Worm (Caenorhabditis elegans) whole organism, late embryonic: ENCODE measurements around the gene F46C5.7.
A peak's percentile ranks its signal among the peaks of the same experiment; 100 is the strongest.

Source experiments
- C08G9.2 ChIP-seq: sonication (generic microtip); optimal IDR thresholded peaks from 2 replicates; lab custom pipeline; 2016; ENCODE audit warnings: mild to moderate bottlenecking, missing genetic modification characterization, moderate library complexity, missing compliant biosample characterization
- C38D4.7 ChIP-seq: fragments of 200-800 bp; sonication (Bioruptor generic); optimal IDR thresholded peaks from 2 replicates; lab custom pipeline; 2018; ENCODE audit warnings: mild to moderate bottlenecking, missing genetic modification characterization, moderate library complexity, missing compliant biosample characterization
- K09A11.1 ChIP-seq: sonication (generic microtip); optimal IDR thresholded peaks from 2 replicates; lab custom pipeline; 2017; ENCODE audit warnings: antibody characterized with exemption, mild to moderate bottlenecking, missing genetic modification characterization, missing compliant biosample characterization; ENCODE audit not compliant: insufficient read depth
- Y22D7AL.16 ChIP-seq: sonication (generic microtip); optimal IDR thresholded peaks from 2 replicates; lab custom pipeline; 2016; ENCODE audit warnings: missing genetic modification characterization, missing compliant biosample characterization
- ahr-1 ChIP-seq: sonication (generic microtip); optimal IDR thresholded peaks from 2 replicates; lab custom pipeline; 2016; ENCODE audit warnings: missing genetic modification characterization, missing compliant biosample characterization
- ama-1 ChIP-seq: fragments of 150-350 bp; optimal IDR thresholded peaks from 2 replicates; lab custom pipeline; 2014
- ceh-19 ChIP-seq: fragments of 200-800 bp; sonication (Bioruptor generic); optimal IDR thresholded peaks from 2 replicates; lab custom pipeline; 2018; ENCODE audit warnings: mild to moderate bottlenecking, missing genetic modification characterization, missing compliant biosample characterization
- ceh-2 ChIP-seq: sonication (generic microtip); optimal IDR thresholded peaks from 2 replicates; lab custom pipeline; 2016; ENCODE audit warnings: missing genotype, missing genetic modification characterization, missing compliant biosample characterization
- ceh-34 ChIP-seq: sonication (generic microtip); optimal IDR thresholded peaks from 2 replicates; lab custom pipeline; 2016; ENCODE audit warnings: mild to moderate bottlenecking, missing genetic modification characterization, missing compliant biosample characterization
- ceh-45 ChIP-seq: fragments of 200-800 bp; sonication (Bioruptor generic); IDR thresholded peaks from 2 replicates; pipeline ENCODE4 v1.3.6; 2022; ENCODE audit warnings: missing genetic modification reagents, missing genetic modification characterization, missing compliant biosample characterization
- ceh-48 ChIP-seq: sonication (generic microtip); optimal IDR thresholded peaks from 2 replicates; lab custom pipeline; 2016; ENCODE audit warnings: missing genetic modification characterization, inconsistent platforms, missing compliant biosample characterization
- ceh-6 ChIP-seq: fragments of 200-800 bp; sonication (Bioruptor generic); optimal IDR thresholded peaks from 2 replicates; lab custom pipeline; 2018; ENCODE audit warnings: mild to moderate bottlenecking, missing genetic modification characterization, missing compliant biosample characterization
- dmd-4 ChIP-seq: sonication (generic microtip); optimal IDR thresholded peaks from 2 replicates; lab custom pipeline; 2016; ENCODE audit warnings: borderline replicate concordance, missing genetic modification characterization, missing compliant biosample characterization
- dve-1 ChIP-seq: sonication (generic microtip); optimal IDR thresholded peaks from 2 replicates; lab custom pipeline; 2017; ENCODE audit warnings: antibody characterized with exemption, mild to moderate bottlenecking, missing genetic modification characterization, missing compliant biosample characterization
- elt-2 ChIP-seq: sonication (generic microtip); optimal IDR thresholded peaks from 2 replicates; lab custom pipeline; 2016; ENCODE audit warnings: missing genetic modification reagents, missing genetic modification characterization, missing compliant biosample characterization
- elt-4 ChIP-seq: sonication (generic microtip); optimal IDR thresholded peaks from 2 replicates; lab custom pipeline; 2016; ENCODE audit warnings: missing genetic modification characterization, missing compliant biosample characterization
- eyg-1 ChIP-seq: sonication (generic microtip); optimal IDR thresholded peaks from 2 replicates; lab custom pipeline; 2016; ENCODE audit warnings: missing genotype, missing genetic modification characterization, missing compliant biosample characterization
- hlh-30 ChIP-seq: sonication (generic microtip); optimal IDR thresholded peaks from 2 replicates; lab custom pipeline; 2017; ENCODE audit warnings: antibody characterized with exemption, missing genetic modification characterization, missing compliant biosample characterization; ENCODE audit not compliant: insufficient read depth
- hlh-6 ChIP-seq: sonication (generic microtip); optimal IDR thresholded peaks from 2 replicates; lab custom pipeline; 2016; ENCODE audit warnings: missing genotype, missing genetic modification characterization, missing compliant biosample characterization
- hlh-8 ChIP-seq: sonication (generic microtip); optimal IDR thresholded peaks from 2 replicates; lab custom pipeline; 2016; ENCODE audit warnings: missing genotype, missing genetic modification characterization, missing compliant biosample characterization
- lim-6 ChIP-seq: sonication (generic microtip); optimal IDR thresholded peaks from 2 replicates; lab custom pipeline; 2016; ENCODE audit warnings: missing genetic modification characterization, missing compliant biosample characterization
- lin-11 ChIP-seq: fragments of 200-800 bp; sonication (Bioruptor generic); optimal IDR thresholded peaks from 2 replicates; lab custom pipeline; 2018; ENCODE audit warnings: mild to moderate bottlenecking, missing genetic modification characterization, missing compliant biosample characterization
- madf-2 ChIP-seq: sonication (generic microtip); optimal IDR thresholded peaks from 2 replicates; lab custom pipeline; 2017; ENCODE audit warnings: missing genetic modification characterization, missing compliant biosample characterization
- mec-3 ChIP-seq: sonication (generic microtip); optimal IDR thresholded peaks from 2 replicates; lab custom pipeline; 2016; ENCODE audit warnings: borderline replicate concordance, missing genetic modification characterization, missing compliant biosample characterization
- pag-3 ChIP-seq: sonication (generic microtip); optimal IDR thresholded peaks from 2 replicates; lab custom pipeline; 2016; ENCODE audit warnings: missing compliant biosample characterization, missing genetic modification characterization, borderline replicate concordance
- pat-9 ChIP-seq: fragments of 200-800 bp; sonication (Bioruptor generic); optimal IDR thresholded peaks from 2 replicates; lab custom pipeline; 2018; ENCODE audit warnings: mild to moderate bottlenecking, missing genetic modification characterization, moderate library complexity, missing compliant biosample characterization
- pax-1 ChIP-seq: fragments of 150-350 bp; optimal IDR thresholded peaks from 2 replicates; lab custom pipeline; 2014; ENCODE audit warnings: missing biosample characterization, missing genetic modification characterization
- pha-4 ChIP-seq: fragments of 150-350 bp; optimal IDR thresholded peaks from 2 replicates; lab custom pipeline; 2018; ENCODE audit warnings: missing biosample characterization, missing genetic modification reagents, missing genetic modification characterization
- pros-1 ChIP-seq: fragments of 150-350 bp; optimal IDR thresholded peaks from 2 replicates; lab custom pipeline; 2014; ENCODE audit warnings: missing biosample characterization, missing genetic modification reagents, missing genetic modification characterization
- ref-2 ChIP-seq: sonication (generic microtip); optimal IDR thresholded peaks from 2 replicates; lab custom pipeline; 2016; ENCODE audit warnings: missing genetic modification characterization, missing compliant biosample characterization
- sdc-2 ChIP-seq: sonication (generic microtip); optimal IDR thresholded peaks from 2 replicates; lab custom pipeline; 2016; ENCODE audit warnings: missing genotype, missing genetic modification characterization, missing compliant biosample characterization
- sox-2 ChIP-seq: fragments of 200-800 bp; sonication (Bioruptor generic); IDR thresholded peaks from 2 replicates; pipeline ENCODE4 v1.3.6; 2022; ENCODE audit warnings: missing genetic modification reagents, missing genetic modification characterization, missing compliant biosample characterization
- sox-4 ChIP-seq: sonication (generic microtip); optimal IDR thresholded peaks from 2 replicates; lab custom pipeline; 2017; ENCODE audit warnings: mild to moderate bottlenecking, missing genetic modification characterization, inconsistent platforms, missing compliant biosample characterization
- syd-9 ChIP-seq: sonication (generic microtip); optimal IDR thresholded peaks from 2 replicates; lab custom pipeline; 2016; ENCODE audit warnings: mild to moderate bottlenecking, missing genetic modification characterization, moderate library complexity, missing compliant biosample characterization
- tbx-7 ChIP-seq: sonication (generic microtip); optimal IDR thresholded peaks from 2 replicates; lab custom pipeline; 2016; ENCODE audit warnings: missing genotype, missing genetic modification characterization, missing compliant biosample characterization
- ttx-3 ChIP-seq: sonication (generic microtip); optimal IDR thresholded peaks from 2 replicates; lab custom pipeline; 2016; ENCODE audit warnings: missing genetic modification reagents, missing genetic modification characterization, missing compliant biosample characterization
- unc-42 ChIP-seq: sonication (generic microtip); optimal IDR thresholded peaks from 2 replicates; lab custom pipeline; 2016; ENCODE audit warnings: missing genotype, missing genetic modification characterization, missing compliant biosample characterization
- unc-86 ChIP-seq: sonication (generic microtip); optimal IDR thresholded peaks from 2 replicates; lab custom pipeline; 2016; ENCODE audit warnings: missing genetic modification characterization, missing compliant biosample characterization
- zip-5 ChIP-seq: sonication (generic microtip); optimal IDR thresholded peaks from 2 replicates; lab custom pipeline; 2016; ENCODE audit warnings: missing genetic modification characterization, missing compliant biosample characterization
- ztf-16 ChIP-seq: sonication (generic microtip); optimal IDR thresholded peaks from 2 replicates; lab custom pipeline; 2017; ENCODE audit warnings: missing genetic modification characterization, missing compliant biosample characterization

F46C5.7 gene

ce11 chrII:8845298-8845697 is 6.2 kb downstream of the F46C5.7 start, which contains the start of gene agxt-1:
Gene agxt-1, plus strand, starts transcription at chrII:8845598.
- TF ChIP-seq syd-9 (no peak), hlh-8 (tag; lab: Kevin White, UChicago) (no peak), pag-3 (tag; lab: Kevin White, UChicago) (no peak), pax-1 (tag; lab: Kevin White, UChicago) (no peak), ztf-16 (tag; lab: Kevin White, UChicago) (no peak), hlh-6 (tag; lab: Kevin White, UChicago) (no peak), ceh-45 (GFP tag; lab: Robert Waterston, UW) (no peak), dve-1 (tag; lab: Kevin White, UChicago) (no peak), elt-2 (tag; lab: Kevin White, UChicago) (no peak), pha-4 (tag; lab: Kevin White, UChicago) (no peak), Y22D7AL.16 (tag; lab: Kevin White, UChicago) (no peak)

DNA sequence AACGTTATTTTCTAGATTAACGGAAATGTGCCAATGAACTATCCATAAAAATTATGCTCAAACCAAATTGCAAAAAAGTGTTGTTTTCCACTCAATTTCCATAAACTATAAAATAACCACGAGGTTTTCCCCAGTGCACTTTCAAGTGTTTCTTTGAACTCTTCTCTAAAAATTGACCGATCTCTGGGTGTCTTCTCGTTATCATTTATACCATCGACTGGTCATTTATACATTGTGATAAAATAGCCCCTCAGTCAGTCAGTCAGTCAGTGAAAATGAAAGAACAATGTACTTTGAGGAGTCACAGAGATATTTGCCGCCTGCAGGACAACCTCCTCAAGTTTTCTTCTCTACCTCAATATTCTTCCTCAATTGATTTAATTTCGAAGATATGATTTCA is 6.8 kb downstream of the F46C5.7 start:
- TF ChIP-seq K09A11.1 (tag; lab: Kevin White, UChicago) (no peak), ceh-48 (no peak), elt-2 (tag; lab: Kevin White, UChicago) (peak; percentile 36), pros-1 (no peak), pha-4 (tag; lab: Kevin White, UChicago) (no peak), hlh-30 (tag; lab: Kevin White, UChicago) (no peak), madf-2 (tag; lab: Kevin White, UChicago) (no peak)
- TF ChIP-seq, all 69 proteins: peak for 1

DNA sequence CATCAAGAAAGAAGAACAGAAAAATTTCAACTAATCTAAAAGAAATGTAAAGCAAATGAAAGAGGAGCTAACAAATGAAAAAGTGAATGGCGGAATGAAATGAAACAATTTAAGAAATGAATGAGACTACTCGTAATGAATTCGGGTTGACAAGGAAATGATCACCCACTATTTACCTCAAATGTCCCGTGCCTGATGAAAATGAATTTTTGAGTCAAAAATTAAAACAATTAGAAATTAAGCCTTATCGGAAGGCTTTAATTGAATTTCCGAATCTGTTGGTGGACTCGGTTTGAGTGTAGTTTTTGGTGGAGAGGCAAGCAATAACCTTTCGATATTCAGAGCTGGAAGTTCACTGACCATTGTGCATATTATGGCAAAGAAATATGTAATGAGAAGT is 9.9 kb downstream of the F46C5.7 start:
- no peak for TF ChIP-seq sox-4
- no peak for TF ChIP-seq unc-86 (tag; lab: Kevin White, UChicago)
- TF ChIP-seq dmd-4 (tag; lab: Kevin White, UChicago) = no peak
- TF ChIP-seq lin-11 (tag; lab: Kevin White, UChicago) = no peak

ce11 chrII:8851996-8852587 is 13.0 kb downstream of the F46C5.7 start, which contains the start of gene oac-46:
Gene oac-46, minus strand, starts transcription at chrII:8852096.
- no peak for TF ChIP-seq sox-2
- TF ChIP-seq Y22D7AL.16 (tag; lab: Kevin White, UChicago) = no peak
- no peak for TF ChIP-seq ceh-6 (GFP tag; lab: Kevin White, UChicago)
- TF ChIP-seq syd-9 = no peak
- no peak for TF ChIP-seq ttx-3 (tag; lab: Kevin White, UChicago)
- TF ChIP-seq ztf-16 (tag; lab: Kevin White, UChicago) = no peak
- no peak for TF ChIP-seq lin-11 (tag; lab: Kevin White, UChicago)
- no peak for TF ChIP-seq ama-1 (lab: Kevin White, UChicago)
- no peak for TF ChIP-seq unc-42 (tag; lab: Kevin White, UChicago)
- no peak for TF ChIP-seq ref-2 (tag; lab: Kevin White, UChicago)
- TF ChIP-seq ahr-1 (tag; lab: Kevin White, UChicago) = no peak
- TF ChIP-seq, all 69 proteins: peak for 0

DNA sequence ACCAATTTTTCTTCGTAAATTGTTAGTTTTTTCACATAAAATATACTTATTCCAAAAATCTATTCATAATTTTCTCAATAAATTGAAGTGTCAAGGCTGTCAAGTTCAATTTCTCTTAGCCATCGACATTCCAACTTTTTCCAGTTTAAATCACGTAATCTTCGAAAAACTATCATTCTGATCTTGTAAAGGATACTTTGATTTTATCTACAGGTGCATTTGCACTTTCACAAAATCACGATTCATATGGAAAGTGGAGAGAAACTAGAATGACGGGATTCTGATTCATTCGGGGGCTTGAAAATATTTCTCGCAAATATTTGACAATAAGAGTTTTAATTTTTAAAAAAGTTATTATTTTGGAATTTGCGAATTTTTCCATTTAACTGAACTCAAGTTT is 14.1 kb downstream of the F46C5.7 start:
- TF ChIP-seq ztf-16 (tag; lab: Kevin White, UChicago) = no peak
- no peak for TF ChIP-seq ceh-34
- TF ChIP-seq C08G9.2 (tag; lab: Kevin White, UChicago) = no peak
- TF ChIP-seq ama-1 (lab: Kevin White, UChicago) = no peak
- TF ChIP-seq syd-9 = no peak
- no peak for TF ChIP-seq lim-6 (tag; lab: Kevin White, UChicago)
- no peak for TF ChIP-seq zip-5 (tag; lab: Kevin White, UChicago)
- no peak for TF ChIP-seq sdc-2 (tag; lab: Kevin White, UChicago)
- TF ChIP-seq C38D4.7 (GFP tag; lab: Kevin White, UChicago) = no peak
- no peak for TF ChIP-seq K09A11.1 (tag; lab: Kevin White, UChicago)
- TF ChIP-seq ceh-2 = no peak
- TF ChIP-seq pat-9 (tag; lab: Kevin White, UChicago) = no peak
- no peak for TF ChIP-seq pax-1 (tag; lab: Kevin White, UChicago)
- no peak for TF ChIP-seq eyg-1 (tag; lab: Kevin White, UChicago)
- no peak for TF ChIP-seq elt-4 (tag; lab: Kevin White, UChicago)
- TF ChIP-seq ceh-48 = no peak
- no peak for TF ChIP-seq mec-3 (tag; lab: Kevin White, UChicago)
- no peak for TF ChIP-seq tbx-7 (tag; lab: Kevin White, UChicago)
- TF ChIP-seq ceh-19 (GFP tag; lab: Kevin White, UChicago) = no peak
